Fruit fly (Drosophila melanogaster) whole organism, embryonic: Measurements from ENCODE around the gene CG2256.

Experiments used
- Bdp1 ChIP-seq: fragments of 200-800 bp; sonication (Bioruptor generic); optimal IDR thresholded peaks from 3 replicates; lab custom pipeline; 2016; ENCODE audit warnings: missing biosample characterization, missing genetic modification characterization
- CG30020 ChIP-seq: fragments of 200-800 bp; optimal IDR thresholded peaks from 2 replicates; lab custom pipeline; 2019; ENCODE audit warnings: missing biosample characterization, mild to moderate bottlenecking, missing genetic modification characterization, moderate library complexity
- CG4282 ChIP-seq: fragments of 200-800 bp; sonication (Bioruptor generic); optimal IDR thresholded peaks from 2 replicates; lab custom pipeline; 2016; ENCODE audit warnings: missing biosample characterization, missing genetic modification characterization
- Lhr ChIP-seq: fragments of 200-800 bp; sonication (Bioruptor generic); optimal IDR thresholded peaks from 3 replicates; lab custom pipeline; 2017; ENCODE audit warnings: mild to moderate bottlenecking, missing biosample characterization, missing genetic modification reagents, missing genetic modification characterization
- PHDP ChIP-seq: fragments of 200-800 bp; sonication (Bioruptor generic); optimal IDR thresholded peaks from 3 replicates; lab custom pipeline; 2018; ENCODE audit warnings: missing biosample characterization, mild to moderate bottlenecking, missing genetic modification characterization, moderate library complexity
- bab2 ChIP-seq: fragments of 200-800 bp; sonication (Bioruptor generic); optimal IDR thresholded peaks from 2 replicates; lab custom pipeline; 2016; ENCODE audit warnings: missing biosample characterization, missing genetic modification characterization
- hth ChIP-seq: fragments of >200 bp; optimal IDR thresholded peaks from 2 replicates; lab custom pipeline; 2017; ENCODE audit warnings: inconsistent platforms
- otp ChIP-seq: fragments of 200-800 bp; sonication (Bioruptor generic); IDR thresholded peaks from 3 replicates; pipeline ENCODE4, ENCODE4 v1.3.6; 2022; ENCODE audit warnings: missing biosample characterization, missing genetic modification characterization
- sc ChIP-seq, 3 experiments: fragments of >200 bp in 2 of 3; fragments of 200-800 bp in 1 of 3; sonication (Bioruptor generic) in 1 of 3; optimal IDR thresholded peaks; 2 replicates in 2 of 3; 3 replicates in 1 of 3; lab custom pipeline; 2017; ENCODE audit warnings: mild to moderate bottlenecking in 1 of 3, missing biosample characterization in 1 of 3, missing genetic modification characterization in 1 of 3, missing genetic modification reagents in 1 of 3

dm6 chrX:8120939-8121338, 33.9 kb upstream of the CG2256 start, which contains the start of gene CG2260:
- no peak for TF ChIP-seq CG4282 (GFP tag; lab: Kevin White, UChicago)
- TF ChIP-seq Lhr (GFP tag; lab: Kevin White, UChicago) = no peak
- no peak for TF ChIP-seq sc (optimal IDR thresholded peaks at IDR 0.05; lab: Kevin White, UChicago)
- TF ChIP-seq sc (GFP tag; optimal IDR thresholded peaks at IDR 0.05; lab: Kevin White, UChicago) = no peak
- TF ChIP-seq Bdp1 (GFP tag; lab: Kevin White, UChicago) = no peak
- no peak for TF ChIP-seq PHDP
- TF ChIP-seq otp (GFP tag; lab: Robert Waterston, UW) = no peak
- TF ChIP-seq bab2 (GFP tag; lab: Kevin White, UChicago) = no peak
- TF ChIP-seq CG30020 (tag; lab: Kevin White, UChicago) = no peak
- no peak for TF ChIP-seq hth
